Fruit fly (Drosophila melanogaster) whole organism, embryonic: ENCODE data around the gene CG13085.
A peak's percentile ranks its signal among the peaks of the same experiment; 100 is the strongest.

Experiments used
- Atf-2 ChIP-seq: fragments of 200-800 bp; sonication (Bioruptor generic); optimal IDR thresholded peaks from 2 replicates; lab custom pipeline; 2016; ENCODE audit warnings: missing biosample characterization, missing genetic modification characterization
- B-H2 ChIP-seq: fragments of 200-800 bp; sonication (Bioruptor generic); optimal IDR thresholded peaks from 2 replicates; lab custom pipeline; 2018; ENCODE audit warnings: missing biosample characterization, mild to moderate bottlenecking, missing genetic modification characterization
- CG10267 ChIP-seq: fragments of 200-800 bp; sonication (Bioruptor generic); optimal IDR thresholded peaks from 2 replicates; lab custom pipeline; 2018; ENCODE audit warnings: missing biosample characterization, mild to moderate bottlenecking, missing genetic modification characterization, moderate library complexity
- CG11247 ChIP-seq: fragments of 200-800 bp; sonication (Bioruptor generic); IDR thresholded peaks from 2 replicates; pipeline ENCODE4 v1.3.6; 2022; ENCODE audit warnings: missing biosample characterization, missing genetic modification characterization
- CG12769 ChIP-seq: fragments of 200-800 bp; sonication (Bioruptor generic); optimal IDR thresholded peaks from 2 replicates; lab custom pipeline; 2019; ENCODE audit warnings: missing biosample characterization, mild to moderate bottlenecking, missing genetic modification characterization, moderate library complexity
- CG14050 ChIP-seq: fragments of 200-800 bp; sonication (Bioruptor generic); IDR thresholded peaks from 3 replicates; pipeline ENCODE4 v1.3.6; 2022; ENCODE audit warnings: missing biosample characterization, missing genetic modification characterization
- CG14710 ChIP-seq: fragments of 200-800 bp; sonication (Bioruptor generic); optimal IDR thresholded peaks from 3 replicates; lab custom pipeline; 2019; ENCODE audit warnings: missing biosample characterization, mild to moderate bottlenecking, missing genetic modification characterization, moderate library complexity
- CG14965 ChIP-seq: fragments of 200-800 bp; sonication (Bioruptor generic); optimal IDR thresholded peaks from 2 replicates; lab custom pipeline; 2016; ENCODE audit warnings: missing biosample characterization, missing genetic modification characterization, borderline replicate concordance
- CG15269 ChIP-seq: fragments of 200-800 bp; sonication (Bioruptor generic); optimal IDR thresholded peaks from 2 replicates; lab custom pipeline; 2018; ENCODE audit warnings: missing biosample characterization, mild to moderate bottlenecking, missing genetic modification characterization, moderate library complexity
- CG17385 ChIP-seq: fragments of 200-800 bp; sonication (Bioruptor generic); optimal IDR thresholded peaks from 3 replicates; lab custom pipeline; 2018; ENCODE audit warnings: missing biosample characterization, mild to moderate bottlenecking, missing genetic modification characterization
- CG17568 ChIP-seq: fragments of 200-800 bp; sonication (Bioruptor generic); optimal IDR thresholded peaks from 2 replicates; lab custom pipeline; 2018; ENCODE audit warnings: missing biosample characterization, mild to moderate bottlenecking, missing genetic modification characterization, moderate library complexity
- CG18599 ChIP-seq: fragments of 200-800 bp; sonication (Bioruptor generic); optimal IDR thresholded peaks from 3 replicates; lab custom pipeline; 2017; ENCODE audit warnings: missing biosample characterization, missing genetic modification characterization, mild to moderate bottlenecking, moderate library complexity, missing genetic modification reagents
- CG2889 ChIP-seq: fragments of 200-800 bp; sonication (Bioruptor generic); IDR thresholded peaks from 3 replicates; pipeline ENCODE4 v1.3.6; 2022; ENCODE audit warnings: missing biosample characterization, missing genetic modification characterization
- CG4328 ChIP-seq: fragments of 200-800 bp; sonication (Bioruptor generic); optimal IDR thresholded peaks from 3 replicates; lab custom pipeline; 2017; ENCODE audit warnings: missing biosample characterization, missing genetic modification reagents, missing genetic modification characterization
- CG4404 ChIP-seq: fragments of 200-800 bp; sonication (Bioruptor generic); IDR thresholded peaks from 2 replicates; pipeline ENCODE4 v1.3.6; 2022; ENCODE audit warnings: missing biosample characterization, missing genetic modification characterization
- CG6654 ChIP-seq: fragments of 200-800 bp; sonication (Bioruptor generic); optimal IDR thresholded peaks from 2 replicates; lab custom pipeline; 2017; ENCODE audit warnings: missing biosample characterization, mild to moderate bottlenecking, missing genetic modification characterization
- CG6854 ChIP-seq: fragments of 200-800 bp; sonication (Bioruptor generic); optimal IDR thresholded peaks from 3 replicates; lab custom pipeline; 2017; ENCODE audit warnings: missing biosample characterization, mild to moderate bottlenecking, missing genetic modification characterization
- CG7745 ChIP-seq: fragments of 200-800 bp; sonication (Bioruptor generic); optimal IDR thresholded peaks from 2 replicates; lab custom pipeline; 2018; ENCODE audit warnings: missing biosample characterization, mild to moderate bottlenecking, missing genetic modification characterization, moderate library complexity
- CG7839 ChIP-seq: fragments of 200-800 bp; sonication (Bioruptor generic); optimal IDR thresholded peaks from 3 replicates; lab custom pipeline; 2018; ENCODE audit warnings: missing biosample characterization, mild to moderate bottlenecking, missing genetic modification characterization, moderate library complexity
- CG9727 ChIP-seq: fragments of 200-800 bp; sonication (Bioruptor generic); optimal IDR thresholded peaks from 3 replicates; lab custom pipeline; 2017; ENCODE audit warnings: missing biosample characterization, mild to moderate bottlenecking, missing genetic modification characterization
- Camta ChIP-seq: fragments of 200-800 bp; sonication (Bioruptor generic); optimal IDR thresholded peaks from 2 replicates; lab custom pipeline; 2016; ENCODE audit warnings: missing biosample characterization, missing genetic modification characterization
- D ChIP-seq, 2 experiments: fragments of 200-800 bp in 1 of 2; fragments of >200 bp in 1 of 2; sonication (Bioruptor generic) in 1 of 2; optimal IDR thresholded peaks; 2 replicates in 1 of 2; 3 replicates in 1 of 2; lab custom pipeline; 2017; ENCODE audit warnings: mild to moderate bottlenecking in 1 of 2, missing biosample characterization in 1 of 2, missing genetic modification characterization in 1 of 2, missing genetic modification reagents in 1 of 2
- D19B ChIP-seq: fragments of 200-800 bp; sonication (Bioruptor generic); optimal IDR thresholded peaks from 2 replicates; lab custom pipeline; 2017; ENCODE audit warnings: missing biosample characterization, mild to moderate bottlenecking, missing genetic modification characterization
- Dad ChIP-seq: fragments of 200-800 bp; sonication (Bioruptor generic); optimal IDR thresholded peaks from 3 replicates; lab custom pipeline; 2016; ENCODE audit warnings: missing biosample characterization, missing genetic modification characterization
- Doc3 ChIP-seq: fragments of 200-800 bp; sonication (Bioruptor generic); IDR thresholded peaks from 3 replicates; pipeline ENCODE4 v1.3.6; 2022; ENCODE audit warnings: missing biosample characterization, missing genetic modification characterization; ENCODE audit not compliant: partially characterized antibody
- E2f1 ChIP-seq: fragments of 200-800 bp; sonication (Bioruptor generic); IDR thresholded peaks from 2 replicates; pipeline ENCODE4 v1.3.6; 2022; ENCODE audit warnings: missing biosample characterization, missing genetic modification characterization
- HLH3B ChIP-seq: fragments of 200-800 bp; sonication (Bioruptor generic); IDR thresholded peaks from 2 replicates; pipeline ENCODE4 v1.3.6; 2022; ENCODE audit warnings: missing biosample characterization, missing genetic modification characterization
- HLHmδ ChIP-seq: fragments of 200-800 bp; sonication (Bioruptor generic); optimal IDR thresholded peaks from 2 replicates; lab custom pipeline; 2018; ENCODE audit warnings: missing biosample characterization, mild to moderate bottlenecking, missing genetic modification characterization, moderate library complexity
- Hmx ChIP-seq: fragments of 200-800 bp; sonication (Bioruptor generic); optimal IDR thresholded peaks from 2 replicates; lab custom pipeline; 2016; ENCODE audit warnings: missing biosample characterization, missing genetic modification characterization
- Opbp ChIP-seq: fragments of 200-800 bp; sonication (Bioruptor generic); IDR thresholded peaks from 3 replicates; pipeline ENCODE4 v1.3.6; 2022; ENCODE audit warnings: missing biosample characterization, missing genetic modification characterization; ENCODE audit not compliant: partially characterized antibody
- Pdp1 ChIP-seq, 2 experiments: fragments of 200-800 bp; sonication (Bioruptor generic); optimal IDR thresholded peaks; 3 replicates each; lab custom pipeline; 2016; ENCODE audit warnings: missing biosample characterization in 2 of 2, missing genetic modification characterization in 2 of 2, mild to moderate bottlenecking in 1 of 2, moderate library complexity in 1 of 2
- Sin3A ChIP-seq: fragments of >200 bp; optimal IDR thresholded peaks from 2 replicates; lab custom pipeline; 2018
- TFAM ChIP-seq: fragments of 200-800 bp; sonication (Bioruptor generic); optimal IDR thresholded peaks from 2 replicates; lab custom pipeline; 2017; ENCODE audit warnings: missing biosample characterization, missing genetic modification characterization, inconsistent platforms
- YL-1 ChIP-seq: fragments of 200-800 bp; sonication (Bioruptor generic); optimal IDR thresholded peaks from 3 replicates; lab custom pipeline; 2017; ENCODE audit warnings: missing biosample characterization, mild to moderate bottlenecking, missing genetic modification characterization
- al ChIP-seq: fragments of 200-800 bp; sonication (Bioruptor generic); IDR thresholded peaks from 2 replicates; pipeline ENCODE4 v1.3.6; 2022; ENCODE audit warnings: missing biosample characterization, missing genetic modification characterization
- az2 ChIP-seq: fragments of 200-800 bp; sonication (Bioruptor generic); optimal IDR thresholded peaks from 3 replicates; lab custom pipeline; 2016; ENCODE audit warnings: missing biosample characterization, missing genetic modification characterization
- bbx ChIP-seq: fragments of 200-800 bp; sonication (Bioruptor generic); IDR thresholded peaks from 2 replicates; pipeline ENCODE4 v1.3.6; 2022; ENCODE audit warnings: missing biosample characterization, missing genetic modification characterization; ENCODE audit not compliant: partially characterized antibody
- crol ChIP-seq: fragments of 200-800 bp; sonication (Bioruptor generic); IDR thresholded peaks from 2 replicates; pipeline ENCODE4 v1.3.6; 2022; ENCODE audit warnings: missing biosample characterization, missing genetic modification characterization
- esg ChIP-seq: fragments of 200-800 bp; sonication (Bioruptor generic); conservative IDR thresholded peaks from 2 replicates; pipeline ENCODE4 v1.3.6; 2022; ENCODE audit warnings: missing biosample characterization, missing genetic modification characterization
- grau ChIP-seq: fragments of 200-800 bp; optimal IDR thresholded peaks from 3 replicates; lab custom pipeline; 2019; ENCODE audit warnings: missing biosample characterization, mild to moderate bottlenecking, missing genetic modification characterization, moderate library complexity
- mld ChIP-seq: fragments of 200-800 bp; sonication (Bioruptor generic); IDR thresholded peaks from 3 replicates; pipeline ENCODE4 v1.3.6; 2022; ENCODE audit warnings: missing biosample characterization, missing genetic modification characterization; ENCODE audit not compliant: partially characterized antibody
- nau ChIP-seq: fragments of 200-800 bp; sonication (Bioruptor generic); optimal IDR thresholded peaks from 3 replicates; lab custom pipeline; 2017; ENCODE audit warnings: missing biosample characterization, mild to moderate bottlenecking, missing genetic modification characterization, missing genetic modification reagents
- nmo ChIP-seq: fragments of 200-800 bp; sonication (Bioruptor generic); optimal IDR thresholded peaks from 2 replicates; lab custom pipeline; 2018; ENCODE audit warnings: missing biosample characterization, mild to moderate bottlenecking, missing genetic modification characterization, moderate library complexity
- sim ChIP-seq: fragments of 200-800 bp; sonication (Bioruptor generic); IDR thresholded peaks from 2 replicates; pipeline ENCODE4 v1.3.6; 2022; ENCODE audit warnings: missing biosample characterization, missing genetic modification characterization
- tin ChIP-seq: fragments of 200-800 bp; sonication (Bioruptor generic); optimal IDR thresholded peaks from 3 replicates; lab custom pipeline; 2016; ENCODE audit warnings: missing biosample characterization, missing genetic modification characterization
- toy ChIP-seq: fragments of 200-800 bp; sonication (Bioruptor generic); IDR thresholded peaks from 2 replicates; pipeline ENCODE4 v1.3.6; 2022; ENCODE audit warnings: missing biosample characterization, missing genetic modification characterization
- yki ChIP-seq: fragments of >200 bp; optimal IDR thresholded peaks from 3 replicates; lab custom pipeline; 2018

CG13085 gene

DNA sequence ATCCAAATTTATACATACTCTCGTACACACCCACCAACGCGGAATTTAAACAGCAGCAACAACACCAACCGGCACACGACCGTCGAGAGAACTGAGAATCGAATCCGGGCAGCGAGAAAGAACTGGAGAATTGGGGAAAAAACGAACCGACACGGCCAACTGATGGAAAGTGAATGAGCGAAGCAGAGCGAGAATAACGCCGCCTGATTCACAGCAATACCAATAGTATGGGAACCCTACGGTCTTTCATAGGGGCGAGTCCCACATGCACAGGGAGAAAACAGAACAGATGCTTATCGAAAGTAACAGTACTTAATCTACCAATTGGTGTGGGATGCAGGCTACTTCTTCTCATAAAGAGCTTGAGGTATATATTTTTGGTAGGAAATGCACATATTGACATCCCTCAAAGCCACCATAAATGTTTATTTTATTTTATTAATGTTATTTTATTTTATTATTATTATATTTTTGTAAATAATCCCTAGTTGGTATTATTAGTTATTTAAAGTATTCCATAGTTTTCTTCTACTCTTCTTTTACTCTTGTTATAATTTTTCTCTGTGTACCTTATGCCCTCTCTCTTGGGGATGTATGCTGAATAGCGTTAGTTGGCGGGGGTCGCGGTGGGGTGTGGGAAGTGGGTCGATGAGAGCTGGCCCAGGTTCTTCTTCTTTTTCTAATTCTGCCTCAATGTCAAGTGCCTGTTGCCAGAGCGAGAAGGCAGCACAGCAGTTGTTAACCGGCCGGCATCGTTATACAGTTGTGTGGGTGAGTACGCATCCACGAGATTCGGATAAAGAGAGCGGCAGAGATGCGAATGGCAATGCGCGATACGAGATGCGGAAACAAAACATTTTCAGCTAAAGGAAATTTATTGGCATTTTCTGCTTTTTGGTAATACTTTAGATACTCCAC is 25.3 kb upstream of the CG13085 start, which contains the start of gene CG17544 (continued):
- TF ChIP-seq CG6654 (GFP tag; lab: Kevin White, UChicago) (peak; percentile 66), CG6854 (GFP tag; lab: Kevin White, UChicago) (peak; percentile 73), B-H2 (peak; percentile 52), CG10267 (tag; lab: Kevin White, UChicago) (peak; percentile 83), CG2889 (peak; percentile 35; the same call in 1 of the 3 replicates), CG15269 (tag; lab: Kevin White, UChicago) (peak; percentile 81), CG12769 (tag; lab: Kevin White, UChicago) (peak; percentile 83), E2f1 (GFP tag; lab: Robert Waterston, UW) (0 out of 2 replicates have a peak, but pooled peaks have one; percentile 30), CG18599 (GFP tag; lab: Kevin White, UChicago) (peak; percentile 94), D19B (GFP tag; lab: Kevin White, UChicago) (peak; percentile 72), Opbp (GFP tag; lab: Robert Waterston, UW) (0 out of 3 replicates have a peak, but pooled peaks have one; percentile 9), yki (lab: Kevin White, UChicago) (no peak), YL-1 (peak; percentile 31), D (optimal IDR thresholded peaks at IDR 0.05; lab: Kevin White, UChicago) (no peak), D (GFP tag; optimal IDR thresholded peaks at IDR 0.05; lab: Kevin White, UChicago) (peak; percentile 83), esg (GFP tag; lab: Robert Waterston, UW) (peak; percentile 40), grau (peak; percentile 87), CG7745 (no peak), nmo (GFP tag; lab: Kevin White, UChicago) (peak; percentile 56), Dad (GFP tag; lab: Kevin White, UChicago) (no peak), az2 (GFP tag; lab: Kevin White, UChicago) (peak; percentile 62), CG14965 (no peak), bbx (GFP tag; lab: Robert Waterston, UW) (peak; percentile 54), mld (GFP tag; lab: Robert Waterston, UW) (no peak), TFAM (GFP tag; lab: Kevin White, UChicago) (no peak), CG14050 (GFP tag; lab: Robert Waterston, UW) (no peak; the same call in 2 of the 3 replicates), HLH3B (GFP tag; lab: Robert Waterston, UW) (no peak), Doc3 (GFP tag; lab: Robert Waterston, UW) (no peak), CG17385 (GFP tag; lab: Kevin White, UChicago) (peak; percentile 99), sim (no peak), CG14710 (tag; lab: Kevin White, UChicago) (peak; percentile 83), Atf-2 (GFP tag; lab: Kevin White, UChicago) (no peak), HLHmδ (peak; percentile 4), CG17568 (GFP tag; lab: Kevin White, UChicago) (no peak), Hmx (GFP tag; lab: Kevin White, UChicago) (no peak), CG9727 (peak; percentile 86), CG7839 (tag; lab: Kevin White, UChicago) (peak; percentile 74), toy (GFP tag; lab: Robert Waterston, UW) (no peak), CG4328 (GFP tag; lab: Kevin White, UChicago) (peak; percentile 77), Sin3A (lab: Kevin White, UChicago) (no peak), CG11247 (GFP tag; lab: Robert Waterston, UW) (no peak), Camta (no peak), crol (GFP tag; lab: Robert Waterston, UW) (peak; percentile 99), nau (peak; percentile 70), CG4404 (GFP tag; lab: Robert Waterston, UW) (peak; percentile 67), Pdp1 (GFP tag; optimal IDR thresholded peaks at IDR 0.05; lab: Kevin White, UChicago) (peak; percentile 29 to 33), tin (GFP tag; lab: Kevin White, UChicago) (peak; percentile 49), al (GFP tag; lab: Robert Waterston, UW) (peak; percentile 16; the same call in 1 of the 2 replicates)
